Fruit fly (Drosophila melanogaster) ovary, adult (tissue): ENCODE data around the gene Rbp9.

Experiments
- CG17801 ChIP-seq: fragments of 200-800 bp; optimal IDR thresholded peaks from 2 replicates; lab custom pipeline; 2019; ENCODE audit warnings: missing biosample characterization, mild to moderate bottlenecking, missing genetic modification characterization, moderate library complexity; ENCODE audit not compliant: partially characterized antibody

The Rbp9 gene

dm6 chr2L:2945438-2946220, 8.9 kb upstream of the Rbp9 start:
- no peak for TF ChIP-seq CG17801 (GFP tag; lab: Kevin White, UChicago)

- no peak for TF ChIP-seq CG17801 (GFP tag; lab: Kevin White, UChicago)
Measured at dm6 chr2L:2955659-2956058, 1.1 kb downstream of the Rbp9 start.

- no peak for TF ChIP-seq CG17801 (GFP tag; lab: Kevin White, UChicago)
Measured at dm6 chr2L:2956358-2956757, 1.8 kb downstream of the Rbp9 start.

dm6 chr2L:2956992-2957391, 2.4 kb downstream of the Rbp9 start:
- no peak for TF ChIP-seq CG17801 (GFP tag; lab: Kevin White, UChicago)

- peak; percentile 1 for TF ChIP-seq CG17801 (GFP tag; lab: Kevin White, UChicago)
Measured at dm6 chr2L:2957547-2958174, 3.1 kb downstream of the Rbp9 start.

- TF ChIP-seq CG17801 (GFP tag; lab: Kevin White, UChicago) = no peak
Measured at dm6 chr2L:2958858-2959257, 4.3 kb downstream of the Rbp9 start.

- no peak for TF ChIP-seq CG17801 (GFP tag; lab: Kevin White, UChicago)
Measured at dm6 chr2L:2966917-2967316, 12.4 kb downstream of the Rbp9 start.

- TF ChIP-seq CG17801 (GFP tag; lab: Kevin White, UChicago) = no peak
Measured at dm6 chr2L:2969438-2969837, 14.9 kb downstream of the Rbp9 start, which contains the start of gene Ts. Ts (minus strand) TSS chr2L:2969638.

dm6 chr2L:2972439-2972936, 17.9 kb downstream of the Rbp9 start, which contains the start of the genes Rrp1 and gammaTub23C:
Rrp1 (minus strand) TSS chr2L:2972508.
gammaTub23C (plus strand) TSS chr2L:2972891.
- peak; percentile 82 for TF ChIP-seq CG17801 (GFP tag; lab: Kevin White, UChicago)

dm6 chr2L:2976829-2977228, 22.3 kb downstream of the Rbp9 start, which contains the start of the genes CG9641 and CG3165:
CG9641 (minus strand) TSS chr2L:2976862.
CG3165 (plus strand) TSS chr2L:2977122.
- TF ChIP-seq CG17801 (GFP tag; lab: Kevin White, UChicago) = peak; percentile 74

- TF ChIP-seq CG17801 (GFP tag; lab: Kevin White, UChicago) = no peak
Measured at dm6 chr2L:2979091-2979490, 24.5 kb downstream of the Rbp9 start, which contains the start of gene CG9643. CG9643 (minus strand) TSS chr2L:2979288.

- TF ChIP-seq CG17801 (GFP tag; lab: Kevin White, UChicago) = no peak
Measured at dm6 chr2L:2986776-2987175, 32.2 kb downstream of the Rbp9 start.

dm6 chr2L:2987681-2988381, 33.3 kb downstream of the Rbp9 start, which contains the start of the genes Chd1 and Bem46:
Chd1 (minus strand) TSS chr2L:2987723.
Bem46 (plus strand) TSS chr2L:2988116.
- peak; percentile 79 for TF ChIP-seq CG17801 (GFP tag; lab: Kevin White, UChicago)

- no peak for TF ChIP-seq CG17801 (GFP tag; lab: Kevin White, UChicago)
Measured at dm6 chr2L:2992664-2993174, 38.2 kb downstream of the Rbp9 start, which contains the start of the genes okr and CG3558. okr (minus strand) TSS chr2L:2992759. CG3558 (plus strand) TSS chr2L:2992870.
